Worm (Caenorhabditis elegans): Measurements from ENCODE around the gene Y69E1A.3.

Gene Y69E1A.3

ce11 chrIV:10935853-10936491, 16.1 kb upstream of the Y69E1A.3 start, which contains the start of gene lgg-2:
Gene lgg-2 (minus strand): TSS chrIV:10935903.
- TF ChIP-seq ztf-16 (tag; optimal IDR thresholded peaks at IDR 0.05) (no peak), ceh-18 (tag; optimal IDR thresholded peaks at IDR 0.05) (peak; percentile 90), rnt-1 (tag; optimal IDR thresholded peaks at IDR 0.05) (peak; percentile 75), ref-2 (tag; optimal IDR thresholded peaks at IDR 0.05) (peak; percentile 61), nhr-232 (tag; optimal IDR thresholded peaks at IDR 0.05) (no peak), ceh-14 (tag; optimal IDR thresholded peaks at IDR 0.05) (peak; percentile 7), ceh-34 (tag; optimal IDR thresholded peaks at IDR 0.05) (peak; percentile 85), pros-1 (tag; optimal IDR thresholded peaks at IDR 0.05) (peak; percentile 93), dmd-4 (tag; optimal IDR thresholded peaks at IDR 0.05; ENCODE audit: borderline replicate concordance) (peak; percentile 46), ceh-31 (tag; optimal IDR thresholded peaks at IDR 0.05) (peak; percentile 73), ets-4 (tag; optimal IDR thresholded peaks at IDR 0.05) (peak; percentile 29), fax-1 (tag; optimal IDR thresholded peaks at IDR 0.05) (peak; percentile 45), unc-55 (GFP tag; optimal IDR thresholded peaks at IDR 0.05) (peak; percentile 69), ceh-19 (GFP tag; optimal IDR thresholded peaks at IDR 0.05) (no peak), K09A11.1 (tag; optimal IDR thresholded peaks at IDR 0.05; ENCODE audit: insufficient read depth) (no peak), nfya-1 (tag; optimal IDR thresholded peaks at IDR 0.05) (peak; percentile 88), ttx-3 (tag; optimal IDR thresholded peaks at IDR 0.05) (no peak), pax-1 (tag; optimal IDR thresholded peaks at IDR 0.05) (peak; percentile 29), F13H6.1 (tag; optimal IDR thresholded peaks at IDR 0.05) (peak; percentile 26), unc-42 (tag; optimal IDR thresholded peaks at IDR 0.05) (peak; percentile 61), mec-3 (tag; optimal IDR thresholded peaks at IDR 0.05; ENCODE audit: borderline replicate concordance) (no peak), madf-2 (tag; optimal IDR thresholded peaks at IDR 0.05) (no peak), tbx-2 (tag; optimal IDR thresholded peaks at IDR 0.05) (peak; percentile 84), elt-2 (tag; optimal IDR thresholded peaks at IDR 0.05) (peak; percentile 37), sox-4 (tag; optimal IDR thresholded peaks at IDR 0.05) (no peak), C08G9.2 (tag; optimal IDR thresholded peaks at IDR 0.05) (peak; percentile 34), hlh-30 (tag; optimal IDR thresholded peaks at IDR 0.05; ENCODE audit: insufficient read depth) (peak; percentile 100)

ce11 chrIV:10936906-10937540, 15.1 kb upstream of the Y69E1A.3 start, which contains the start of gene fic-1:
Gene fic-1 (plus strand): TSS chrIV:10937454.
- TF ChIP-seq rnt-1 (tag; optimal IDR thresholded peaks at IDR 0.05), result no peak
- peak; percentile 99 for TF ChIP-seq unc-42 (tag; optimal IDR thresholded peaks at IDR 0.05)
- peak; percentile 13 for TF ChIP-seq unc-55 (GFP tag; optimal IDR thresholded peaks at IDR 0.05)
- no peak for TF ChIP-seq che-1 (tag; optimal IDR thresholded peaks at IDR 0.05)
- TF ChIP-seq hlh-13 (GFP tag; optimal IDR thresholded peaks at IDR 0.05), result no peak
- TF ChIP-seq ceh-31 (tag; optimal IDR thresholded peaks at IDR 0.05), result peak; percentile 78
- TF ChIP-seq mec-3 (tag; optimal IDR thresholded peaks at IDR 0.05; ENCODE audit: borderline replicate concordance), result no peak
- peak; percentile 18 for TF ChIP-seq tbx-2 (tag; optimal IDR thresholded peaks at IDR 0.05)
- peak; percentile 56 for TF ChIP-seq hlh-30 (tag; optimal IDR thresholded peaks at IDR 0.05; ENCODE audit: insufficient read depth)
- TF ChIP-seq ceh-48 (tag; optimal IDR thresholded peaks at IDR 0.05), result peak; percentile 98
- no peak for TF ChIP-seq pqm-1 (tag; optimal IDR thresholded peaks at IDR 0.05)
- TF ChIP-seq nfya-1 (tag; optimal IDR thresholded peaks at IDR 0.05), result peak; percentile 52

ce11 chrIV:10948797-10949196, 3.3 kb upstream of the Y69E1A.3 start, which contains the start of gene Y69E1A.1:
Gene Y69E1A.1 (minus strand): TSS chrIV:10948897.
- TF ChIP-seq hlh-13 (GFP tag; optimal IDR thresholded peaks at IDR 0.05) (no peak), madf-2 (tag; optimal IDR thresholded peaks at IDR 0.05) (no peak), pat-9 (tag; optimal IDR thresholded peaks at IDR 0.05) (no peak), fkh-6 (tag; optimal IDR thresholded peaks at IDR 0.05) (no peak), K02D7.2 (tag; optimal IDR thresholded peaks at IDR 0.05) (no peak), rnt-1 (tag; optimal IDR thresholded peaks at IDR 0.05) (no peak), sox-4 (tag; optimal IDR thresholded peaks at IDR 0.05) (no peak), dve-1 (tag; optimal IDR thresholded peaks at IDR 0.05) (no peak), nhr-11 (tag; optimal IDR thresholded peaks at IDR 0.05) (no peak)

All from whole organism, late embryonic.